Worm (Caenorhabditis elegans): ENCODE measurements around the gene snr-1.

ce11 chrIV:17116345-17116744 is 28.5 kb downstream of the snr-1 start, which contains the start of gene cyn-13:
- no peak for TF ChIP-seq elt-3 (tag; optimal IDR thresholded peaks at IDR 0.05)
- no peak for TF ChIP-seq pha-4 (tag; optimal IDR thresholded peaks at IDR 0.05)
